Worm (Caenorhabditis elegans): ENCODE measurements around the gene gpch-1.

DNA sequence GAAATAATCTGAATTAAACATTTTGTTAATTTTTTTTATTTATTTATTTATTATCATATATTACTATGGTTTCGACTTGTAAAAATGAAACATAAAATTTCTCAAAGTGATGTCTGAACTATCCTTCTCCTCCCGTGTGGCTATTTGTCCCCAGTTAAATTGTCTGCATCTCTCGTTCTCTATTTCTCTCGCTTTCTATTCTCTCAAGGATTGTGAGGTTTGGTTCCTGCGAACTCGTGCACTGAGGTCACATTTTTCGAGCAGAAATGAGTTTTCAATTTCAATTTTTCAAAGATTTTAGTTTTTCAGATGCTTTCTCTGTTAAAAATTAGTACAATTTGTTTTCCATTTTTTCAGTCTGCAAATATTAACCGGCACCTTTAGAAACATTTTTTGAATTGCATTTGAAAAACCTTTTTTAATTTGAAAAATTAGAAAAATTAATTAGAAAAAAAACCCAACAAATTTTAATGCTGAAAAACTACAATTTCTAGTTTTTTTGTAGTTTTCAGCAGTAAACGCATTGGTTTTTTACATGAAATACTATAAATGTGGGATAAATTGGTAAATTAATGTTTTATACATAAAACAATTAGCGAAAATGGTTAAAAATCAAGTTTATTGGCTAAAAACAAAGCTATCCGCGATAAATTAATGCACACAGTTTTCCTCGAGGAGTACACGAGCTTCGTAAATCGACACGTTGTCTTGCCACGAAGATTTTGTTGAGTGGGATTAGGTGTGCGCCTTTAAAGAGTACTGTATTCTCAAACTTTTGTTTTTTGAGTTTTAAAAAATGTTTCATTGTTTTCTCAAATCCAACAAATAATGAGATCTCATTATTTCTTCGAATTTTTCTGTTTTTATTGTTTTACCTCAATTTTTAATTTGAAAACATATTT lies 4.0 kb downstream of the gpch-1 start:
- TF ChIP-seq tbx-11 (GFP tag; IDR thresholded peaks at IDR 0.05) (no peak), ama-1 (optimal IDR thresholded peaks at IDR 0.05) (no peak), flt-1 (GFP tag; IDR thresholded peaks at IDR 0.05) (no peak), ceh-36 (tag; optimal IDR thresholded peaks at IDR 0.05) (no peak), F13C5.2 (tag; optimal IDR thresholded peaks at IDR 0.05) (no peak), hnd-1 (tag; optimal IDR thresholded peaks at IDR 0.05) (no peak), ets-7 (tag; optimal IDR thresholded peaks at IDR 0.05) (no peak), hmg-4 (GFP tag; optimal IDR thresholded peaks at IDR 0.05) (no peak)
